Fruit fly (Drosophila melanogaster): ENCODE measurements around the gene CG32104.

- TF ChIP-seq pan (optimal IDR thresholded peaks at IDR 0.05) (no peak), Dll (optimal IDR thresholded peaks at IDR 0.05) (no peak), psq (optimal IDR thresholded peaks at IDR 0.05) (no peak), CG8478 (optimal IDR thresholded peaks at IDR 0.05) (no peak), EcR (GFP tag; optimal IDR thresholded peaks at IDR 0.05) (no peak)
Measured at dm6 chr3L:12414189-12414964, 15.3 kb upstream of the CG32104 start, which contains the start of gene SCaMC.

Measured in whole organism.